Fruit fly (Drosophila melanogaster) whole organism, pupa: Measurements from ENCODE around the gene upSET.

ENCODE experiments used
- CG10348 ChIP-seq: fragments of 200-800 bp; sonication (Bioruptor generic); IDR thresholded peaks from 2 replicates; pipeline ENCODE4 v1.3.6; 2022; ENCODE audit warnings: missing biosample characterization, missing genetic modification characterization
- CG12605 ChIP-seq: fragments of 200-800 bp; sonication (Bioruptor generic); IDR thresholded peaks from 2 replicates; pipeline ENCODE4 v1.3.6; 2022; ENCODE audit warnings: missing biosample characterization, missing genetic modification characterization
- D1 ChIP-seq: fragments of 200-800 bp; sonication (Bioruptor generic); optimal IDR thresholded peaks from 2 replicates; lab custom pipeline; 2018; ENCODE audit warnings: missing biosample characterization, mild to moderate bottlenecking, missing genetic modification characterization, moderate library complexity
- Pif1A ChIP-seq: fragments of 200-800 bp; sonication (Bioruptor generic); optimal IDR thresholded peaks from 3 replicates; lab custom pipeline; 2016; ENCODE audit warnings: missing biosample characterization, missing genetic modification characterization
- fd96Ca ChIP-seq: fragments of 200-800 bp; sonication (Bioruptor generic); IDR thresholded peaks from 3 replicates; pipeline ENCODE4 v1.3.6; 2022; ENCODE audit warnings: missing biosample characterization, missing genetic modification characterization
- rn ChIP-seq: fragments of 200-800 bp; sonication (Bioruptor generic); IDR thresholded peaks from 2 replicates; pipeline ENCODE4 v1.3.6; 2022; ENCODE audit warnings: missing biosample characterization, missing genetic modification characterization

dm6 chr3L:14025736-14026135, 23.8 kb downstream of the upSET start:
- TF ChIP-seq CG10348 = no peak
- no peak for TF ChIP-seq CG12605 (GFP tag; lab: Robert Waterston, UW)
- no peak for TF ChIP-seq Pif1A (GFP tag; lab: Kevin White, UChicago)
- TF ChIP-seq rn = no peak
- no peak for TF ChIP-seq D1 (tag; lab: Kevin White, UChicago)
- TF ChIP-seq fd96Ca = no peak
